Fruit fly (Drosophila melanogaster): Measurements from ENCODE around the gene CG10663.

The CG10663 gene

dm6 chr3L:12447501-12447900 lies 37.3 kb downstream of the CG10663 start:
- TF ChIP-seq CG34406 (GFP tag; optimal IDR thresholded peaks at IDR 0.05) (no peak), topi (GFP tag; optimal IDR thresholded peaks at IDR 0.05) (no peak), acj6 (GFP tag; optimal IDR thresholded peaks at IDR 0.05) (no peak), CG8319 (GFP tag; optimal IDR thresholded peaks at IDR 0.05) (no peak), CG6163 (GFP tag; IDR thresholded peaks at IDR 0.05) (no peak; the same call in 2 of the 3 replicates), Smox (GFP tag; optimal IDR thresholded peaks at IDR 0.05) (peak; percentile 10), CG11902 (GFP tag; optimal IDR thresholded peaks at IDR 0.05) (no peak), dac (GFP tag; optimal IDR thresholded peaks at IDR 0.05) (no peak), Sox15 (GFP tag; optimal IDR thresholded peaks at IDR 0.05) (no peak), spab (GFP tag; optimal IDR thresholded peaks at IDR 0.05) (no peak), CG3032 (tag; optimal IDR thresholded peaks at IDR 0.05) (peak; percentile 1), Sox102F (GFP tag; optimal IDR thresholded peaks at IDR 0.05) (no peak), Ets21C (GFP tag; optimal IDR thresholded peaks at IDR 0.05) (no peak), Gug (GFP tag; IDR thresholded peaks at IDR 0.05) (no peak), Sox14 (GFP tag; optimal IDR thresholded peaks at IDR 0.05) (no peak), CG10669 (GFP tag; optimal IDR thresholded peaks at IDR 0.05) (no peak), CG6276 (GFP tag; optimal IDR thresholded peaks at IDR 0.05) (no peak), CG31627 (GFP tag; optimal IDR thresholded peaks at IDR 0.05) (no peak), Eip93F (GFP tag; optimal IDR thresholded peaks at IDR 0.05) (no peak), fd59A (GFP tag; optimal IDR thresholded peaks at IDR 0.05) (no peak), CG7368 (GFP tag; optimal IDR thresholded peaks at IDR 0.05) (no peak), Met (GFP tag; optimal IDR thresholded peaks at IDR 0.05) (peak; percentile 6), CG11294 (GFP tag; IDR thresholded peaks at IDR 0.05) (no peak), salr (GFP tag; optimal IDR thresholded peaks at IDR 0.05) (no peak), CG16779 (tag; optimal IDR thresholded peaks at IDR 0.05) (no peak), esn (GFP tag; optimal IDR thresholded peaks at IDR 0.05) (no peak), achi (GFP tag; optimal IDR thresholded peaks at IDR 0.05) (no peak), pdm3 (GFP tag; optimal IDR thresholded peaks at IDR 0.05) (no peak), Hr38 (GFP tag; optimal IDR thresholded peaks at IDR 0.05) (no peak), CG8632 (GFP tag; optimal IDR thresholded peaks at IDR 0.05) (no peak), CG32006 (GFP tag; optimal IDR thresholded peaks at IDR 0.05) (peak; percentile 52), fd85E (GFP tag; optimal IDR thresholded peaks at IDR 0.05) (no peak), eg (GFP tag; IDR thresholded peaks at IDR 0.05) (no peak), fkh (GFP tag; optimal IDR thresholded peaks at IDR 0.05) (no peak), ss (GFP tag; optimal IDR thresholded peaks at IDR 0.05) (no peak), CG3919 (GFP tag; optimal IDR thresholded peaks at IDR 0.05) (peak; percentile 7), cyc (GFP tag; optimal IDR thresholded peaks at IDR 0.05) (no peak), CG6808 (GFP tag; optimal IDR thresholded peaks at IDR 0.05) (no peak), lz (GFP tag; optimal IDR thresholded peaks at IDR 0.05) (no peak), CG4318 (GFP tag; optimal IDR thresholded peaks at IDR 0.05) (peak; percentile 3), svp (GFP tag) (peak; percentile 15), Lpt (GFP tag; optimal IDR thresholded peaks at IDR 0.05) (no peak), Blimp-1 (GFP tag; optimal IDR thresholded peaks at IDR 0.05) (no peak), Eip75B (GFP tag; optimal IDR thresholded peaks at IDR 0.05) (no peak), CG15336 (GFP tag; IDR thresholded peaks at IDR 0.05) (peak; percentile 51; the same call in 1 of the 2 replicates), Hr39 (GFP tag; optimal IDR thresholded peaks at IDR 0.05) (no peak), OdsH (GFP tag; optimal IDR thresholded peaks at IDR 0.05) (peak; percentile 17), vri (GFP tag; optimal IDR thresholded peaks at IDR 0.05) (no peak), CG6854 (GFP tag; optimal IDR thresholded peaks at IDR 0.05) (no peak), CG6792 (GFP tag; optimal IDR thresholded peaks at IDR 0.05) (no peak), Ets96B (tag; optimal IDR thresholded peaks at IDR 0.05) (no peak), dsx (GFP tag; optimal IDR thresholded peaks at IDR 0.05; ENCODE audit: poor library complexity, severe bottlenecking) (no peak), CG11762 (GFP tag; optimal IDR thresholded peaks at IDR 0.05; ENCODE audit: insufficient read depth) (no peak)
